Fruit fly (Drosophila melanogaster): ENCODE results near the gene CG43074.

- no peak for TF ChIP-seq CTCF (optimal IDR thresholded peaks at IDR 0.05)
- TF ChIP-seq CG8478 (optimal IDR thresholded peaks at IDR 0.05) = no peak
These were observed 46.0 kb downstream of the CG43074 start for dm6 chr3L:3438473-3438872.
